Fruit fly (Drosophila melanogaster) whole organism: ENCODE data around the gene mio.

Experiments
- Dll ChIP-seq: fragments of >200 bp; optimal IDR thresholded peaks from 2 replicates; lab custom pipeline; 2017
- EcR ChIP-seq, 2 experiments: fragments of >200 bp; optimal IDR thresholded peaks; 2 replicates each; lab custom pipeline; 2017; ENCODE audit warnings: missing biosample characterization in 2 of 2, missing genetic modification characterization in 2 of 2, missing genetic modification reagents in 2 of 2
- psq ChIP-seq: fragments of >200 bp; optimal IDR thresholded peaks from 2 replicates; lab custom pipeline; 2017
- usp ChIP-seq: fragments of >200 bp; optimal IDR thresholded peaks from 2 replicates; lab custom pipeline; 2017; ENCODE audit warnings: missing biosample characterization, missing genetic modification characterization, mixed read lengths

DNA sequence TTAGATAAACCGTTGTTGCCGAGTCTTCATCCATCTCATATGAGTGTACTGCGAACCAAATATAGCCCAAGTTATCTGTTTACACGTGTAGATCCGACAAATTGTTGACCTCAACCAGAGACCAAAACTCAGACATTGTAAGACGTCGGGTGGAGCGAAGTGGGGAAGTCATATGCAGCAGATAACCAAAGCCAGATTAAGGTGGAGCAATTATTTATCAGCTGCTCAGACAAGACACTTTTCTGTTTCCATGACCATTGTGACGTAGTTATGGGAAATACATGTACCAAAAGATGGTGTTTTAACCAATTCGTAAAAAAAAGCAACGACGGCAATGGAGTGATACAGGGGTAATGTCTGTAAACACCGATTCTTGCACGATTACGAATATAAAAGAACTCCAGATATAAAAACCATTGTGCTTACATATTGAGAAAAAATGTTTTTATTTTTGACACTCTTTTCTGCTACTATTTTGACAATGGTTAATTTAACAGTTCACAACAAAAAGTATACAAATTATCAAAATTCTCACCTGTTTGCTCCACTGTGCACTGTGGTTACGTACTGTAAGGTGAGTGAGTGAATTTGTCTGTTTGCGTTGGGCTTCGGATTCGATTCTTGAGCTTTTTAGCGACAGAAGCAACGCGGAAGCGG is 39.6 kb upstream of the mio start:
- TF ChIP-seq Dll (no peak), psq (lab: Kevin White, UChicago) (no peak), usp (GFP tag; lab: Kevin White, UChicago) (no peak), EcR (GFP tag; optimal IDR thresholded peaks at IDR 0.05; lab: Kevin White, UChicago) (no peak)
